Fruit fly (Drosophila melanogaster): ENCODE measurements around the gene trol.

Gene trol

dm6 chrX:2589446-2590038, 44.3 kb upstream of the trol start (continued):
- peak; percentile 63 for TF ChIP-seq Jarid2 (GFP tag; optimal IDR thresholded peaks at IDR 0.05)
- TF ChIP-seq tna (GFP tag; IDR thresholded peaks at IDR 0.05; ENCODE audit: partially characterized antibody), result no peak
- no peak for TF ChIP-seq Stat92E (GFP tag; optimal IDR thresholded peaks at IDR 0.05)
- peak; percentile 76 for TF ChIP-seq jing (GFP tag; optimal IDR thresholded peaks at IDR 0.05)
- no peak for TF ChIP-seq amos (GFP tag; IDR thresholded peaks at IDR 0.05; ENCODE audit: partially characterized antibody)
- no peak for TF ChIP-seq pita (GFP tag; optimal IDR thresholded peaks at IDR 0.05)
- peak; percentile 93 for TF ChIP-seq her (GFP tag; optimal IDR thresholded peaks at IDR 0.05)
- TF ChIP-seq CG10274 (GFP tag; optimal IDR thresholded peaks at IDR 0.05), result peak; percentile 81
- TF ChIP-seq CG8944 (GFP tag; optimal IDR thresholded peaks at IDR 0.05), result peak; percentile 93
- TF ChIP-seq lbe (GFP tag; optimal IDR thresholded peaks at IDR 0.05), result peak; percentile 91
- peak; percentile 93 for TF ChIP-seq caup (GFP tag; optimal IDR thresholded peaks at IDR 0.05; ENCODE audit: severe bottlenecking)
- TF ChIP-seq dmrt11E (tag; optimal IDR thresholded peaks at IDR 0.05), result peak; percentile 53
- peak; percentile 93 for TF ChIP-seq Dad (GFP tag; optimal IDR thresholded peaks at IDR 0.05)
- peak; percentile 37 for TF ChIP-seq bigmax (GFP tag; optimal IDR thresholded peaks at IDR 0.05)
- no peak for TF ChIP-seq cad (GFP tag; optimal IDR thresholded peaks at IDR 0.05)
- peak; percentile 16 for TF ChIP-seq CG2202 (tag; optimal IDR thresholded peaks at IDR 0.05)
- TF ChIP-seq Eip74EF (GFP tag; optimal IDR thresholded peaks at IDR 0.05), result peak in 1 of 2 experiments; percentile 62
- TF ChIP-seq Optix (GFP tag; IDR thresholded peaks at IDR 0.05), result peak; percentile 91
- TF ChIP-seq grn (GFP tag; optimal IDR thresholded peaks at IDR 0.05), result no peak
- peak in 1 of 3 experiments; percentile 47 for TF ChIP-seq lola (GFP tag; optimal IDR thresholded peaks at IDR 0.05)
- peak; percentile 82 for TF ChIP-seq Bdp1 (GFP tag; optimal IDR thresholded peaks at IDR 0.05)
- no peak for TF ChIP-seq crol (GFP tag; IDR thresholded peaks at IDR 0.05)
- TF ChIP-seq B-H2 (GFP tag; optimal IDR thresholded peaks at IDR 0.05), result peak; percentile 49
- TF ChIP-seq sc (optimal IDR thresholded peaks at IDR 0.05), result no peak
- TF ChIP-seq sc (GFP tag; optimal IDR thresholded peaks at IDR 0.05), result peak; percentile 59
- TF ChIP-seq Dref (GFP tag; IDR thresholded peaks at IDR 0.05), result peak; percentile 42
- TF ChIP-seq CG2875 (GFP tag; optimal IDR thresholded peaks at IDR 0.05), result peak; percentile 72
- TF ChIP-seq zfh1 (GFP tag; IDR thresholded peaks at IDR 0.05), result peak; percentile 96
- peak; percentile 87 for TF ChIP-seq chn (GFP tag; optimal IDR thresholded peaks at IDR 0.05)
- TF ChIP-seq CG31441 (GFP tag; IDR thresholded peaks at IDR 0.05), result peak; percentile 79
- peak; percentile 96 for TF ChIP-seq fu2 (GFP tag; optimal IDR thresholded peaks at IDR 0.05)
- TF ChIP-seq Bteb2 (GFP tag; optimal IDR thresholded peaks at IDR 0.05), result peak; percentile 92
- TF ChIP-seq knrl (GFP tag; IDR thresholded peaks at IDR 0.05; ENCODE audit: partially characterized antibody), result no peak
- peak; percentile 68 for TF ChIP-seq zen (tag; optimal IDR thresholded peaks at IDR 0.05)
- TF ChIP-seq Spps (tag; optimal IDR thresholded peaks at IDR 0.05), result peak; percentile 45
- peak; percentile 95 for TF ChIP-seq CG14014 (GFP tag; IDR thresholded peaks at IDR 0.05)
- TF ChIP-seq tap (tag; optimal IDR thresholded peaks at IDR 0.05), result peak; percentile 71
- no peak for TF ChIP-seq mld (GFP tag; IDR thresholded peaks at IDR 0.05; ENCODE audit: partially characterized antibody)
- peak; percentile 89 for TF ChIP-seq pb (GFP tag; optimal IDR thresholded peaks at IDR 0.05)
- peak; percentile 97 for TF ChIP-seq lab (GFP tag; optimal IDR thresholded peaks at IDR 0.05)
- peak; percentile 67 for TF ChIP-seq E2f2 (GFP tag; IDR thresholded peaks at IDR 0.05)
- peak; percentile 63 for TF ChIP-seq mirr (GFP tag; optimal IDR thresholded peaks at IDR 0.05)
- TF ChIP-seq Vsx1 (GFP tag; optimal IDR thresholded peaks at IDR 0.05), result peak; percentile 37
- no peak for TF ChIP-seq Hr39 (optimal IDR thresholded peaks at IDR 0.05)
- TF ChIP-seq GATAe (GFP tag; conservative IDR thresholded peaks at IDR 0.05), result peak; percentile 84
- TF ChIP-seq CG12155 (GFP tag; optimal IDR thresholded peaks at IDR 0.05), result peak; percentile 94
- TF ChIP-seq CG31388 (GFP tag; optimal IDR thresholded peaks at IDR 0.05), result peak; percentile 53
- TF ChIP-seq stwl (tag; optimal IDR thresholded peaks at IDR 0.05), result no peak
- peak; percentile 91 for TF ChIP-seq CG2678 (tag; optimal IDR thresholded peaks at IDR 0.05)
